Worm (Caenorhabditis elegans): ENCODE results near the gene sav-1.

Gene sav-1

ce11 chrX:2287092-2287491 is at the start of gene sav-1:
Gene sav-1, minus strand, starts transcription at chrX:2287192.
- no peak for TF ChIP-seq tab-1 (GFP tag; IDR thresholded peaks at IDR 0.05)
- TF ChIP-seq med-1 (GFP tag; optimal IDR thresholded peaks at IDR 0.05; ENCODE audit: insufficient read depth), result no peak
- TF ChIP-seq flt-1 (GFP tag; IDR thresholded peaks at IDR 0.05), result no peak
- no peak for TF ChIP-seq ztf-29 (GFP tag; IDR thresholded peaks at IDR 0.05)
- TF ChIP-seq cog-1 (tag; optimal IDR thresholded peaks at IDR 0.05), result no peak
- TF ChIP-seq klf-2 (GFP tag; conservative IDR thresholded peaks at IDR 0.05), result no peak
- TF ChIP-seq ztf-23 (GFP tag; IDR thresholded peaks at IDR 0.05), result no peak
- TF ChIP-seq T22C8.4 (GFP tag; IDR thresholded peaks at IDR 0.05), result no peak
- TF ChIP-seq ref-1 (GFP tag; conservative IDR thresholded peaks at IDR 0.05), result no peak

- no peak for TF ChIP-seq flt-1 (GFP tag; IDR thresholded peaks at IDR 0.05)
- no peak for TF ChIP-seq ztf-29 (GFP tag; IDR thresholded peaks at IDR 0.05)
- no peak for TF ChIP-seq ref-1 (GFP tag; conservative IDR thresholded peaks at IDR 0.05)
- no peak for TF ChIP-seq klf-2 (GFP tag; conservative IDR thresholded peaks at IDR 0.05)
- TF ChIP-seq med-1 (GFP tag; optimal IDR thresholded peaks at IDR 0.05; ENCODE audit: insufficient read depth), result no peak
- no peak for TF ChIP-seq ztf-23 (GFP tag; IDR thresholded peaks at IDR 0.05)
- no peak for TF ChIP-seq cog-1 (tag; optimal IDR thresholded peaks at IDR 0.05)
- no peak for TF ChIP-seq tab-1 (GFP tag; IDR thresholded peaks at IDR 0.05)
- no peak for TF ChIP-seq T22C8.4 (GFP tag; IDR thresholded peaks at IDR 0.05)
Measured at ce11 chrX:2335384-2335783, 48.4 kb upstream of the sav-1 start, which contains the start of gene T01B6.1. Gene T01B6.1, plus strand, starts transcription at chrX:2335684.

ce11 chrX:2330494-2330893 is 43.5 kb upstream of the sav-1 start:
- TF ChIP-seq T22C8.4 (GFP tag; IDR thresholded peaks at IDR 0.05) (no peak), cog-1 (tag; optimal IDR thresholded peaks at IDR 0.05) (no peak), med-1 (GFP tag; optimal IDR thresholded peaks at IDR 0.05; ENCODE audit: insufficient read depth) (no peak), klf-2 (GFP tag; conservative IDR thresholded peaks at IDR 0.05) (0 out of 2 replicates have a peak, but pooled peaks have one; percentile 24), ztf-23 (GFP tag; IDR thresholded peaks at IDR 0.05) (no peak), ztf-29 (GFP tag; IDR thresholded peaks at IDR 0.05) (no peak)

DNA sequence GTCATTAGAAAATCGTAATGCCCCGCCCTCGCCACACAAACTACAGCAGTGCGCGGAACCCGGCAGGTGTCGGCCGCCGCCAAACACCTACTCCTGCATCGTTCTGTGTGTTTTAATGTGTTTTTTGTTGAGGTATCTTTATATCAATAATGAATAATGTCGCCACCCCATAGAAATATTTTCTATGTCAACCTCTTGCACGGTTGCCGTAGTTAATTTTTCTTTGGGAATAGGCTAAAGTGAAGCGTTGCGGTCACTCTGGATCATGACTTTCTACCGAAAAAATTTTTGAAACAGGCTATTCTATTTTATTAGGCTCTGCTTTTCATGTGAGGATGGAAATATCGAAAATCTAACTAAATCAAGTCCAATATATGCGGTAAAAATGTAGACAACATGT is 41.9 kb upstream of the sav-1 start:
- TF ChIP-seq T22C8.4 (GFP tag; IDR thresholded peaks at IDR 0.05) (no peak), cog-1 (tag; optimal IDR thresholded peaks at IDR 0.05) (peak; percentile 7)

- TF ChIP-seq med-1 (GFP tag; optimal IDR thresholded peaks at IDR 0.05; ENCODE audit: insufficient read depth) (no peak), T22C8.4 (GFP tag; IDR thresholded peaks at IDR 0.05) (no peak), flt-1 (GFP tag; IDR thresholded peaks at IDR 0.05) (peak; percentile 68; the same call in 1 of the 2 replicates), tab-1 (GFP tag; IDR thresholded peaks at IDR 0.05) (peak; percentile 62; the same call in 1 of the 2 replicates), ztf-23 (GFP tag; IDR thresholded peaks at IDR 0.05) (no peak), klf-2 (GFP tag; conservative IDR thresholded peaks at IDR 0.05) (no peak), cog-1 (tag; optimal IDR thresholded peaks at IDR 0.05) (no peak)
Measured at ce11 chrX:2321758-2322157, 34.8 kb upstream of the sav-1 start.

ce11 chrX:2320539-2320938 is 33.5 kb upstream of the sav-1 start:
- no peak for TF ChIP-seq ztf-29 (GFP tag; IDR thresholded peaks at IDR 0.05)
- no peak for TF ChIP-seq T22C8.4 (GFP tag; IDR thresholded peaks at IDR 0.05)
- no peak for TF ChIP-seq ztf-23 (GFP tag; IDR thresholded peaks at IDR 0.05)
- TF ChIP-seq klf-2 (GFP tag; conservative IDR thresholded peaks at IDR 0.05), result no peak
- no peak for TF ChIP-seq cog-1 (tag; optimal IDR thresholded peaks at IDR 0.05)
- no peak for TF ChIP-seq tab-1 (GFP tag; IDR thresholded peaks at IDR 0.05)
- no peak for TF ChIP-seq ref-1 (GFP tag; conservative IDR thresholded peaks at IDR 0.05)
- no peak for TF ChIP-seq med-1 (GFP tag; optimal IDR thresholded peaks at IDR 0.05; ENCODE audit: insufficient read depth)
- no peak for TF ChIP-seq flt-1 (GFP tag; IDR thresholded peaks at IDR 0.05)

- no peak for TF ChIP-seq ref-1 (GFP tag; conservative IDR thresholded peaks at IDR 0.05)
- no peak for TF ChIP-seq T22C8.4 (GFP tag; IDR thresholded peaks at IDR 0.05)
- no peak for TF ChIP-seq cog-1 (tag; optimal IDR thresholded peaks at IDR 0.05)
- TF ChIP-seq flt-1 (GFP tag; IDR thresholded peaks at IDR 0.05), result no peak
- TF ChIP-seq ztf-29 (GFP tag; IDR thresholded peaks at IDR 0.05), result no peak
Measured at ce11 chrX:2319238-2319637, 32.2 kb upstream of the sav-1 start, which contains the start of gene aakg-4. Gene aakg-4, minus strand, starts transcription at chrX:2319338.

- TF ChIP-seq cog-1 (tag; optimal IDR thresholded peaks at IDR 0.05) (no peak), ztf-23 (GFP tag; IDR thresholded peaks at IDR 0.05) (no peak), klf-2 (GFP tag; conservative IDR thresholded peaks at IDR 0.05) (no peak), ztf-29 (GFP tag; IDR thresholded peaks at IDR 0.05) (no peak), ref-1 (GFP tag; conservative IDR thresholded peaks at IDR 0.05) (no peak), med-1 (GFP tag; optimal IDR thresholded peaks at IDR 0.05; ENCODE audit: insufficient read depth) (no peak), flt-1 (GFP tag; IDR thresholded peaks at IDR 0.05) (no peak)
Measured at ce11 chrX:2317480-2317879, 30.5 kb upstream of the sav-1 start.

DNA sequence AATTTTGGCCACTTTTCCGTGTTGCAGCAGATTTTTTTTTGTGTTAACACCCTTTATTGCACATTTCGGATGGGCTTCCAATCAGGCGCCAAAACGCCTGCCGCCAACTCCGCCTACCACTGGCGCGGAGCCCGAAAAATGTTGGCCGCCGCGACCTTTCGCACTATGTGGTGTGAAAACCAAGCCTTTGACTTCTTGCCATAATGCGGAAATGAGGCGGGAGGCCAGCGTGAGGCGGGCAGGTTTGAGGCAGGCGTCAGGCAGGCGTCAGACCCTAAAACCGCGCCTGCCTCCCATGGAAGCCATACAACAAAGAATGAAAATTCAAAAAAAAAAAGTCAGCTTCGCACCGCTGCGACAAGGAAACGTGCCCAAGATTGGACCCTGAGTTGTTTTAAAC is 29.9 kb upstream of the sav-1 start:
- TF ChIP-seq flt-1 (GFP tag; IDR thresholded peaks at IDR 0.05) (no peak), tab-1 (GFP tag; IDR thresholded peaks at IDR 0.05) (no peak), ref-1 (GFP tag; conservative IDR thresholded peaks at IDR 0.05) (no peak), ztf-29 (GFP tag; IDR thresholded peaks at IDR 0.05) (no peak), T22C8.4 (GFP tag; IDR thresholded peaks at IDR 0.05) (no peak), cog-1 (tag; optimal IDR thresholded peaks at IDR 0.05) (no peak), ztf-23 (GFP tag; IDR thresholded peaks at IDR 0.05) (no peak), klf-2 (GFP tag; conservative IDR thresholded peaks at IDR 0.05) (no peak), med-1 (GFP tag; optimal IDR thresholded peaks at IDR 0.05; ENCODE audit: insufficient read depth) (no peak)

DNA sequence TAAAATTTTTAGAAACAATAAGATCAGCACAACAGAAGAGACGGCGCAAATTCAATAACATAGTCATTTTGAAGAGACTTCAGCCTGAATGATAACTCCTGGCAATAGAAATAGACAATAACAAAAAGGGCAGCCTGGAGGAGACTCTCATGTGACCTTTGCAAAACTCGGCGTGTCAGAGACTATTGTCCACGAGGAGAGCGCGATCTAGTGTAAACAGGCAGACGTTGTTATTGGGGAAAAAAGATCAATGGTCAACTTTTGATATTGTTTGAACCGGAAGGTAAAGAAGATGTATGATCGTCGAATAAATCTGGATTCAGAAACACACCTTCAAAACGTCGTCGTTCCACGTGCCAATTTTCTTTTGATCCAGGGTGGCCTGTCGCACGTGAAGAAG is 29.2 kb upstream of the sav-1 start:
- TF ChIP-seq flt-1 (GFP tag; IDR thresholded peaks at IDR 0.05), result no peak
- no peak for TF ChIP-seq ztf-29 (GFP tag; IDR thresholded peaks at IDR 0.05)
- no peak for TF ChIP-seq ref-1 (GFP tag; conservative IDR thresholded peaks at IDR 0.05)
- no peak for TF ChIP-seq tab-1 (GFP tag; IDR thresholded peaks at IDR 0.05)
- no peak for TF ChIP-seq cog-1 (tag; optimal IDR thresholded peaks at IDR 0.05)
- no peak for TF ChIP-seq ztf-23 (GFP tag; IDR thresholded peaks at IDR 0.05)
- TF ChIP-seq T22C8.4 (GFP tag; IDR thresholded peaks at IDR 0.05), result no peak
- TF ChIP-seq klf-2 (GFP tag; conservative IDR thresholded peaks at IDR 0.05), result no peak
- TF ChIP-seq med-1 (GFP tag; optimal IDR thresholded peaks at IDR 0.05; ENCODE audit: insufficient read depth), result no peak

All from whole organism, midembryonic.